Worm (Caenorhabditis elegans) whole organism, L3 larva: Measurements from ENCODE around the gene kin-24.

Source experiments
- aly-2 ChIP-seq: fragments of 150-350 bp; optimal IDR thresholded peaks from 2 replicates; lab custom pipeline; 2014; ENCODE audit warnings: missing biosample characterization, missing genetic modification characterization
- ama-1 ChIP-seq: fragments of 150-350 bp; optimal IDR thresholded peaks from 2 replicates; lab custom pipeline; 2018
- ceh-28 ChIP-seq: fragments of 150-350 bp; optimal IDR thresholded peaks from 2 replicates; lab custom pipeline; 2014; ENCODE audit warnings: missing biosample characterization, missing genetic modification reagents, missing genetic modification characterization
- ceh-82 ChIP-seq: fragments of 150-350 bp; optimal IDR thresholded peaks from 2 replicates; lab custom pipeline; 2014; ENCODE audit warnings: missing biosample characterization, missing genetic modification characterization
- ceh-9 ChIP-seq: sonication (generic microtip); optimal IDR thresholded peaks from 2 replicates; lab custom pipeline; 2018; ENCODE audit warnings: missing biosample characterization, missing genetic modification characterization
- daf-12 ChIP-seq: fragments of 150-350 bp; optimal IDR thresholded peaks from 2 replicates; lab custom pipeline; 2014; ENCODE audit warnings: missing biosample characterization, missing genetic modification reagents, missing genetic modification characterization
- egl-27 ChIP-seq: sonication (generic microtip); optimal IDR thresholded peaks from 4 replicates; lab custom pipeline; 2017; ENCODE audit warnings: missing biosample characterization, missing genetic modification reagents, missing genetic modification characterization
- egl-5 ChIP-seq: fragments of 150-350 bp; optimal IDR thresholded peaks from 2 replicates; lab custom pipeline; 2017; ENCODE audit warnings: missing biosample characterization, missing genetic modification reagents, missing genetic modification characterization, inconsistent platforms
- elt-1 ChIP-seq: fragments of 150-350 bp; optimal IDR thresholded peaks from 2 replicates; lab custom pipeline; 2014; ENCODE audit warnings: missing biosample characterization, missing genetic modification characterization
- elt-2 ChIP-seq: sonication (generic microtip); optimal IDR thresholded peaks from 2 replicates; lab custom pipeline; 2016; ENCODE audit warnings: missing genetic modification reagents, mild to moderate bottlenecking, missing genetic modification characterization, missing compliant biosample characterization
- elt-3 ChIP-seq, 3 experiments: fragments of 150-350 bp in 1 of 3; sonication (generic microtip) in 2 of 3; optimal IDR thresholded peaks; 2 replicates in 2 of 3; 4 replicates in 1 of 3; lab custom pipeline; 2014 to 2017; ENCODE audit warnings: missing biosample characterization in 3 of 3, missing genetic modification characterization in 3 of 3
- eor-1 ChIP-seq, 2 experiments: fragments of 150-350 bp; optimal IDR thresholded peaks; 2 replicates each; lab custom pipeline; 2014 to 2018; ENCODE audit warnings: missing biosample characterization in 2 of 2, missing genetic modification characterization in 2 of 2
- fkh-10 ChIP-seq: sonication (generic microtip); optimal IDR thresholded peaks from 2 replicates; lab custom pipeline; 2017; ENCODE audit warnings: missing biosample characterization, missing genetic modification reagents, missing genetic modification characterization
- fos-1 ChIP-seq: fragments of 150-350 bp; optimal IDR thresholded peaks from 2 replicates; lab custom pipeline; 2014; ENCODE audit warnings: missing biosample characterization, missing genetic modification characterization
- hmg-11 ChIP-seq: sonication (generic microtip); optimal IDR thresholded peaks from 2 replicates; lab custom pipeline; 2016; ENCODE audit warnings: missing genetic modification characterization, missing compliant biosample characterization
- lin-15B ChIP-seq: fragments of 150-350 bp; optimal IDR thresholded peaks from 2 replicates; lab custom pipeline; 2014; ENCODE audit warnings: missing biosample characterization, missing genetic modification characterization
- lin-39 ChIP-seq: fragments of 150-350 bp; optimal IDR thresholded peaks from 2 replicates; lab custom pipeline; 2018; ENCODE audit warnings: missing biosample characterization, missing genetic modification reagents, missing genetic modification characterization
- lsy-12 ChIP-seq: sonication (generic microtip); optimal IDR thresholded peaks from 2 replicates; lab custom pipeline; 2016; ENCODE audit warnings: mild to moderate bottlenecking, missing genetic modification characterization, missing compliant biosample characterization
- mdl-1 ChIP-seq: fragments of 150-350 bp; optimal IDR thresholded peaks from 2 replicates; lab custom pipeline; 2014; ENCODE audit warnings: missing biosample characterization, missing genetic modification characterization
- mml-1 ChIP-seq: fragments of 150-350 bp; sonication (generic microtip); optimal IDR thresholded peaks from 3 replicates; lab custom pipeline; 2014; ENCODE audit warnings: missing biosample characterization, missing genetic modification characterization
- nhr-11 ChIP-seq: fragments of 150-350 bp; optimal IDR thresholded peaks from 2 replicates; lab custom pipeline; 2014; ENCODE audit warnings: missing biosample characterization, missing genetic modification characterization
- nhr-12 ChIP-seq: fragments of 150-350 bp; optimal IDR thresholded peaks from 2 replicates; lab custom pipeline; 2014; ENCODE audit warnings: missing biosample characterization, missing genetic modification characterization
- nhr-23 ChIP-seq: fragments of 150-350 bp; optimal IDR thresholded peaks from 2 replicates; lab custom pipeline; 2014; ENCODE audit warnings: missing biosample characterization, missing genetic modification reagents, missing genetic modification characterization
- nhr-237 ChIP-seq: fragments of 150-350 bp; optimal IDR thresholded peaks from 2 replicates; lab custom pipeline; 2014; ENCODE audit warnings: missing biosample characterization, missing genetic modification characterization
- nhr-25 ChIP-seq: sonication (generic microtip); optimal IDR thresholded peaks from 2 replicates; lab custom pipeline; 2017; ENCODE audit warnings: missing biosample characterization, missing genetic modification characterization
- nhr-28 ChIP-seq: fragments of 150-350 bp; optimal IDR thresholded peaks from 2 replicates; lab custom pipeline; 2014; ENCODE audit warnings: missing biosample characterization, missing genetic modification characterization
- nhr-77 ChIP-seq: fragments of 150-350 bp; optimal IDR thresholded peaks from 2 replicates; lab custom pipeline; 2014; ENCODE audit warnings: missing biosample characterization, missing genetic modification characterization
- pha-4 ChIP-seq: fragments of 150-350 bp; optimal IDR thresholded peaks from 2 replicates; lab custom pipeline; 2014; ENCODE audit warnings: missing biosample characterization, missing genetic modification reagents, missing genetic modification characterization
- pqm-1 ChIP-seq: fragments of 150-350 bp; optimal IDR thresholded peaks from 2 replicates; lab custom pipeline; 2017; ENCODE audit warnings: missing biosample characterization, missing genetic modification characterization, inconsistent platforms
- skn-1 ChIP-seq: fragments of 150-350 bp; optimal IDR thresholded peaks from 2 replicates; lab custom pipeline; 2014; ENCODE audit warnings: missing biosample characterization, missing genetic modification characterization
- snpc-4 ChIP-seq: fragments of 150-350 bp; optimal IDR thresholded peaks from 2 replicates; lab custom pipeline; 2014; ENCODE audit warnings: missing biosample characterization, missing genetic modification characterization
- unc-39 ChIP-seq: sonication (generic microtip); optimal IDR thresholded peaks from 4 replicates; lab custom pipeline; 2017; ENCODE audit warnings: missing biosample characterization, missing genetic modification characterization
- ztf-4 ChIP-seq: fragments of 150-350 bp; optimal IDR thresholded peaks from 2 replicates; lab custom pipeline; 2014; ENCODE audit warnings: missing biosample characterization, missing genetic modification characterization

Gene kin-24

ce11 chrIV:9850931-9851330, 10.0 kb upstream of the kin-24 start, which contains the start of gene ssp-10:
Gene ssp-10, minus strand, starts transcription at chrIV:9851031.
- TF ChIP-seq nhr-77 (tag; lab: Kevin White, UChicago) = no peak
- TF ChIP-seq nhr-11 (tag; lab: Kevin White, UChicago) = no peak
- no peak for TF ChIP-seq lin-39 (tag; lab: Kevin White, UChicago)
- TF ChIP-seq skn-1 (tag; lab: Kevin White, UChicago) = no peak
- no peak for TF ChIP-seq daf-12 (tag; lab: Kevin White, UChicago)
- TF ChIP-seq nhr-237 (tag; lab: Kevin White, UChicago) = no peak
- TF ChIP-seq lin-15B (tag; lab: Kevin White, UChicago) = no peak
- TF ChIP-seq snpc-4 (tag; lab: Kevin White, UChicago) = no peak

ce11 chrIV:9849624-9850023, 8.7 kb upstream of the kin-24 start, which contains the start of gene K07F5.8:
Gene K07F5.8, minus strand, starts transcription at chrIV:9849724.
- no peak for TF ChIP-seq fos-1
- TF ChIP-seq nhr-77 (tag; lab: Kevin White, UChicago) = no peak
- TF ChIP-seq elt-2 (tag; lab: Kevin White, UChicago) = no peak
- TF ChIP-seq mml-1 = no peak

ce11 chrIV:9848075-9848474, 7.2 kb upstream of the kin-24 start, which contains the start of gene K07F5.7:
Gene K07F5.7, minus strand, starts transcription at chrIV:9848175.
- TF ChIP-seq eor-1 (tag; optimal IDR thresholded peaks at IDR 0.05; lab: Kevin White, UChicago) (no peak), lin-15B (tag; lab: Kevin White, UChicago) (no peak), egl-5 (no peak), elt-1 (tag; lab: Kevin White, UChicago) (no peak), unc-39 (tag; lab: Kevin White, UChicago) (no peak)

ce11 chrIV:9846574-9846973, 5.7 kb upstream of the kin-24 start, which contains the start of gene K07F5.6:
Gene K07F5.6, minus strand, starts transcription at chrIV:9846674.
- TF ChIP-seq elt-1 (tag; lab: Kevin White, UChicago) (no peak), nhr-23 (no peak), ama-1 (no peak), ztf-4 (tag; lab: Kevin White, UChicago) (no peak), nhr-237 (tag; lab: Kevin White, UChicago) (no peak), elt-2 (tag; lab: Kevin White, UChicago) (no peak), ceh-28 (tag; lab: Kevin White, UChicago) (no peak), nhr-77 (tag; lab: Kevin White, UChicago) (no peak), ceh-9 (tag; lab: Kevin White, UChicago) (no peak), lsy-12 (tag; lab: Kevin White, UChicago) (no peak), skn-1 (tag; lab: Kevin White, UChicago) (no peak), unc-39 (tag; lab: Kevin White, UChicago) (no peak), egl-5 (no peak)

ce11 chrIV:9843760-9844159, 2.9 kb upstream of the kin-24 start, which contains the start of gene nspd-2:
Gene nspd-2, plus strand, starts transcription at chrIV:9844060.
- TF ChIP-seq nhr-25 (no peak), skn-1 (tag; lab: Kevin White, UChicago) (no peak), nhr-23 (no peak), fkh-10 (GFP tag; lab: Kevin White, UChicago) (no peak), pqm-1 (tag; lab: Kevin White, UChicago) (no peak), lin-15B (tag; lab: Kevin White, UChicago) (no peak), ceh-82 (tag; lab: Kevin White, UChicago) (no peak), eor-1 (tag; optimal IDR thresholded peaks at IDR 0.05; lab: Kevin White, UChicago) (no peak), egl-27 (tag; lab: Kevin White, UChicago) (no peak), nhr-28 (tag; lab: Kevin White, UChicago) (no peak), ama-1 (no peak), aly-2 (tag; lab: Kevin White, UChicago) (no peak), mdl-1 (tag; lab: Kevin White, UChicago) (no peak), nhr-12 (tag; lab: Kevin White, UChicago) (no peak), pha-4 (no peak)

- no peak for TF ChIP-seq daf-12 (tag; lab: Kevin White, UChicago)
- TF ChIP-seq nhr-12 (tag; lab: Kevin White, UChicago) = no peak
- TF ChIP-seq hmg-11 (tag; lab: Kevin White, UChicago) = no peak
- no peak for TF ChIP-seq skn-1 (tag; lab: Kevin White, UChicago)
- no peak for TF ChIP-seq elt-3 (tag; optimal IDR thresholded peaks at IDR 0.05; lab: Kevin White, UChicago)
- no peak for TF ChIP-seq pqm-1 (tag; lab: Kevin White, UChicago)
Observed at ce11 chrIV:9842071-9842470, 1.2 kb upstream of the kin-24 start, which contains the start of gene K07F5.17. Gene K07F5.17, plus strand, starts transcription at chrIV:9842371.
